Worm (Caenorhabditis elegans) whole organism, L4 larva: ENCODE data around the gene sre-20.

Experiments
- D1046.2 ChIP-seq: fragments of 200-800 bp; sonication (Bioruptor generic); IDR thresholded peaks from 2 replicates; pipeline ENCODE4 v1.3.6; 2022; ENCODE audit warnings: missing genetic modification characterization, missing compliant biosample characterization
- T26A8.4 ChIP-seq: fragments of 200-800 bp; sonication (Bioruptor generic); IDR thresholded peaks from 2 replicates; pipeline ENCODE4 v1.3.6; 2022; ENCODE audit warnings: missing genetic modification characterization, missing compliant biosample characterization
- Y75B8A.6 ChIP-seq: fragments of 200-800 bp; sonication (Bioruptor generic); IDR thresholded peaks from 2 replicates; pipeline ENCODE4 v1.3.6; 2022; ENCODE audit warnings: missing genetic modification reagents, missing genetic modification characterization, missing compliant biosample characterization
- ZK546.5 ChIP-seq, 2 experiments: sonication (generic microtip); optimal IDR thresholded peaks; 2 replicates each; lab custom pipeline; 2017; ENCODE audit warnings: missing biosample characterization in 2 of 2, missing genetic modification characterization in 2 of 2
- ama-1 ChIP-seq: fragments of 150-350 bp; optimal IDR thresholded peaks from 2 replicates; lab custom pipeline; 2014; ENCODE audit warnings: inconsistent platforms, mixed read lengths
- attf-4 ChIP-seq: sonication (generic microtip); optimal IDR thresholded peaks from 3 replicates; lab custom pipeline; 2017; ENCODE audit warnings: missing biosample characterization, missing genetic modification characterization
- ceh-20 ChIP-seq: fragments of 200-800 bp; sonication (Bioruptor generic); IDR thresholded peaks from 2 replicates; pipeline ENCODE4 v1.3.6; 2022; ENCODE audit warnings: missing genetic modification reagents, missing genetic modification characterization, missing compliant biosample characterization
- ceh-32 ChIP-seq: sonication (generic microtip); optimal IDR thresholded peaks from 2 replicates; lab custom pipeline; 2016; ENCODE audit warnings: mild to moderate bottlenecking, missing genetic modification characterization, missing compliant biosample characterization; ENCODE audit not compliant: poor library complexity
- ces-1 ChIP-seq: fragments of 150-350 bp; sonication (generic microtip); optimal IDR thresholded peaks from 4 replicates; lab custom pipeline; 2014; ENCODE audit warnings: missing biosample characterization, missing genetic modification reagents, missing genetic modification characterization
- daf-8 ChIP-seq: fragments of 200-800 bp; sonication (Bioruptor generic); IDR thresholded peaks from 2 replicates; pipeline ENCODE4 v1.3.6; 2022; ENCODE audit warnings: missing genetic modification characterization, missing compliant biosample characterization
- dmd-8 ChIP-seq: fragments of 200-800 bp; sonication (Bioruptor generic); IDR thresholded peaks from 2 replicates; pipeline ENCODE4 v1.3.6; 2022; ENCODE audit warnings: missing genetic modification characterization, missing compliant biosample characterization
- dmd-9 ChIP-seq: fragments of 200-800 bp; sonication (Bioruptor generic); IDR thresholded peaks from 2 replicates; pipeline ENCODE4 v1.3.6; 2022; ENCODE audit warnings: missing genetic modification reagents, missing genetic modification characterization, missing compliant biosample characterization
- dve-1 ChIP-seq: sonication (generic microtip); optimal IDR thresholded peaks from 2 replicates; lab custom pipeline; 2017; ENCODE audit warnings: antibody characterized with exemption, mild to moderate bottlenecking, missing genetic modification characterization, missing compliant biosample characterization; ENCODE audit not compliant: insufficient read depth
- egl-43 ChIP-seq: fragments of 200-800 bp; sonication (Bioruptor generic); IDR thresholded peaks from 2 replicates; pipeline ENCODE4 v1.3.6; 2022; ENCODE audit warnings: missing genetic modification reagents, missing genetic modification characterization, missing compliant biosample characterization
- fos-1 ChIP-seq: fragments of 150-350 bp; optimal IDR thresholded peaks from 2 replicates; lab custom pipeline; 2014; ENCODE audit warnings: missing biosample characterization, missing genetic modification characterization
- hmg-1.1 ChIP-seq: fragments of 200-800 bp; sonication (Bioruptor generic); IDR thresholded peaks from 2 replicates; pipeline ENCODE4 v1.3.6; 2022; ENCODE audit warnings: missing genetic modification reagents, missing genetic modification characterization, missing compliant biosample characterization
- lin-13 ChIP-seq: fragments of 150-350 bp; optimal IDR thresholded peaks from 2 replicates; lab custom pipeline; 2014; ENCODE audit warnings: missing biosample characterization, missing genetic modification reagents, missing genetic modification characterization
- lin-15B ChIP-seq: fragments of 150-350 bp; sonication (generic microtip); optimal IDR thresholded peaks from 3 replicates; lab custom pipeline; 2014; ENCODE audit warnings: missing biosample characterization, missing genetic modification characterization
- lin-29 ChIP-seq: fragments of 200-800 bp; sonication (Bioruptor generic); IDR thresholded peaks from 2 replicates; pipeline ENCODE4 v1.3.6; 2022; ENCODE audit warnings: missing genetic modification reagents, missing genetic modification characterization, missing compliant biosample characterization
- lin-39 ChIP-seq: fragments of 150-350 bp; optimal IDR thresholded peaks from 2 replicates; lab custom pipeline; 2014; ENCODE audit warnings: missing biosample characterization, missing genetic modification reagents, missing genetic modification characterization
- lir-3 ChIP-seq: sonication (generic microtip); optimal IDR thresholded peaks from 2 replicates; lab custom pipeline; 2016; ENCODE audit warnings: mild to moderate bottlenecking, missing genetic modification characterization, missing compliant biosample characterization
- madf-9 ChIP-seq: fragments of 200-800 bp; sonication (Bioruptor generic); conservative IDR thresholded peaks from 2 replicates; pipeline ENCODE4 v1.3.6; 2022; ENCODE audit warnings: missing genetic modification reagents, missing genetic modification characterization, missing compliant biosample characterization
- mdl-1 ChIP-seq, 2 experiments: fragments of 150-350 bp in 1 of 2; sonication (generic microtip) in 1 of 2; optimal IDR thresholded peaks; 2 replicates each; lab custom pipeline; 2014 to 2017; ENCODE audit warnings: missing biosample characterization in 2 of 2, missing genetic modification characterization in 2 of 2
- mxl-3 ChIP-seq: fragments of 200-800 bp; sonication (Bioruptor generic); optimal IDR thresholded peaks from 2 replicates; lab custom pipeline; 2018; ENCODE audit warnings: mild to moderate bottlenecking, missing genetic modification characterization, missing compliant biosample characterization
- nhr-10 ChIP-seq: fragments of 150-350 bp; optimal IDR thresholded peaks from 2 replicates; lab custom pipeline; 2014; ENCODE audit warnings: missing biosample characterization, missing genetic modification characterization
- nhr-111 ChIP-seq: fragments of 200-800 bp; sonication (Bioruptor generic); optimal IDR thresholded peaks from 2 replicates; lab custom pipeline; 2018; ENCODE audit warnings: mild to moderate bottlenecking, missing genetic modification characterization, missing compliant biosample characterization
- nhr-237 ChIP-seq: sonication (generic microtip); optimal IDR thresholded peaks from 2 replicates; lab custom pipeline; 2017; ENCODE audit warnings: missing biosample characterization, missing genetic modification characterization
- nhr-42 ChIP-seq: fragments of 200-800 bp; sonication (Bioruptor generic); IDR thresholded peaks from 2 replicates; pipeline ENCODE4 v1.3.6; 2022; ENCODE audit warnings: missing genetic modification characterization, missing compliant biosample characterization
- nhr-6 ChIP-seq: fragments of 150-350 bp; optimal IDR thresholded peaks from 2 replicates; lab custom pipeline; 2014; ENCODE audit warnings: missing biosample characterization, missing genetic modification characterization
- php-3 ChIP-seq: fragments of 200-800 bp; sonication (Bioruptor generic); IDR thresholded peaks from 2 replicates; pipeline ENCODE4 v1.3.6; 2022; ENCODE audit warnings: missing genetic modification reagents, missing genetic modification characterization, missing compliant biosample characterization
- saeg-2 ChIP-seq: fragments of 200-800 bp; sonication (Bioruptor generic); IDR thresholded peaks from 2 replicates; pipeline ENCODE4 v1.3.6; 2022; ENCODE audit warnings: missing genetic modification reagents, missing genetic modification characterization, missing compliant biosample characterization
- sdz-12 ChIP-seq: fragments of 200-800 bp; sonication (Bioruptor generic); optimal IDR thresholded peaks from 2 replicates; lab custom pipeline; 2018; ENCODE audit warnings: mild to moderate bottlenecking, missing genetic modification characterization, missing compliant biosample characterization
- set-16 ChIP-seq: fragments of 200-800 bp; sonication (Bioruptor generic); IDR thresholded peaks from 2 replicates; pipeline ENCODE4 v1.3.6; 2022; ENCODE audit warnings: missing genetic modification reagents, missing genetic modification characterization, missing compliant biosample characterization
- snpc-1.2 ChIP-seq: fragments of 200-800 bp; sonication (Bioruptor generic); IDR thresholded peaks from 2 replicates; pipeline ENCODE4 v1.3.6; 2022; ENCODE audit warnings: missing genetic modification reagents, missing genetic modification characterization, missing compliant biosample characterization
- snpc-4 ChIP-seq: fragments of 150-350 bp; optimal IDR thresholded peaks from 2 replicates; lab custom pipeline; 2014; ENCODE audit warnings: missing biosample characterization, missing genetic modification characterization
- tag-97 ChIP-seq: fragments of 200-800 bp; sonication (Bioruptor generic); IDR thresholded peaks from 2 replicates; pipeline ENCODE4 v1.3.6; 2022; ENCODE audit warnings: missing genetic modification characterization, missing compliant biosample characterization
- unc-130 ChIP-seq: sonication (generic microtip); optimal IDR thresholded peaks from 2 replicates; lab custom pipeline; 2016; ENCODE audit warnings: missing genetic modification reagents, missing genetic modification characterization, missing compliant biosample characterization
- unc-39 ChIP-seq: sonication (generic microtip); optimal IDR thresholded peaks from 2 replicates; lab custom pipeline; 2017; ENCODE audit warnings: missing biosample characterization, missing genetic modification characterization
- unc-62 ChIP-seq, 3 experiments: fragments of 150-350 bp in 1 of 3; sonication (generic microtip); optimal IDR thresholded peaks in 2 of 3; peaks in 1 of 3; 1 replicate in 1 of 3; 2 replicates in 2 of 3; lab custom pipeline; 2014 to 2017; ENCODE audit warnings: missing biosample characterization in 3 of 3, missing genetic modification characterization in 3 of 3, missing genetic modification reagents in 3 of 3, missing genotype in 1 of 3
- zfp-3 ChIP-seq: fragments of 200-800 bp; sonication (Bioruptor generic); conservative IDR thresholded peaks from 2 replicates; pipeline ENCODE4 v1.3.6; 2022; ENCODE audit warnings: missing genetic modification reagents, missing genetic modification characterization, missing compliant biosample characterization
- zip-11 ChIP-seq: fragments of 200-800 bp; sonication (Bioruptor generic); IDR thresholded peaks from 2 replicates; pipeline ENCODE4 v1.3.6; 2022; ENCODE audit warnings: missing genetic modification characterization, missing compliant biosample characterization
- zip-2 ChIP-seq: fragments of 150-350 bp; optimal IDR thresholded peaks from 2 replicates; lab custom pipeline; 2014; ENCODE audit warnings: missing biosample characterization, missing genetic modification characterization
- ztf-11 ChIP-seq: fragments of 150-350 bp; optimal IDR thresholded peaks from 2 replicates; lab custom pipeline; 2014; ENCODE audit warnings: missing biosample characterization, missing genetic modification characterization
- ztf-7 ChIP-seq: fragments of 150-350 bp; optimal IDR thresholded peaks from 2 replicates; lab custom pipeline; 2014; ENCODE audit warnings: missing biosample characterization, missing genetic modification characterization

sre-20 gene

DNA sequence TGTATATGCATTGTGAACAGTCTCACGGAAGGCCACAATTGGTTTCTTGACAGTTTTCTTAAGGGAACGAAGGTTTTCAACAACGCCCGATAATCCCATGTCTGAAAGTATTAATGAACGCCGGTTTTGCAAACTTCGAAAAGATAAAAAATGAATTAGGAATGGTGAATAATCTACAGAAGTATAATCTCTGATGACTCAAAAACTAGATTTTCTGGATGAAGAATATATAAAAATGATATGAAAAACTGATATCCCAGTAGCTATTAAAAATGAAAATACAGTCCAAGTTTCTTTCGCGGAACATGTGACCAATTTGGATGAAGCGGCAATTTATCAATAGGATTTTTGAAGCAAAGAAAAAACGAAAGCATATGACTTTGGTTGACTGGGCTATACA is 29.3 kb upstream of the sre-20 start, which contains the start of gene ZC443.3:
Gene ZC443.3, minus strand, starts transcription at position 101 of the 400 bp plus-strand sequence.
- no peak for TF ChIP-seq mxl-3 (GFP tag; lab: Kevin White, UChicago)
- TF ChIP-seq zip-2 (tag; lab: Kevin White, UChicago) = no peak
- no peak for TF ChIP-seq unc-62 (GFP tag; optimal IDR thresholded peaks at IDR 0.05 in 1 of 2; lab: Kevin White, UChicago)
- no peak for TF ChIP-seq unc-62 (tag; optimal IDR thresholded peaks at IDR 0.05; lab: Kevin White, UChicago)
- TF ChIP-seq set-16 (GFP tag; lab: Robert Waterston, UW) = no peak
- no peak for TF ChIP-seq unc-39
- TF ChIP-seq snpc-1.2 (GFP tag; lab: Robert Waterston, UW) = no peak
- no peak for TF ChIP-seq lin-39 (tag; lab: Kevin White, UChicago)
- TF ChIP-seq D1046.2 (GFP tag; lab: Robert Waterston, UW) = no peak
- TF ChIP-seq T26A8.4 (GFP tag; lab: Robert Waterston, UW) = no peak
- no peak for TF ChIP-seq fos-1
- no peak for TF ChIP-seq lir-3 (tag; lab: Kevin White, UChicago)
- no peak for TF ChIP-seq lin-15B (tag; lab: Kevin White, UChicago)
- no peak for TF ChIP-seq tag-97 (GFP tag; lab: Robert Waterston, UW)
- no peak for TF ChIP-seq attf-4 (tag; lab: Kevin White, UChicago)

DNA sequence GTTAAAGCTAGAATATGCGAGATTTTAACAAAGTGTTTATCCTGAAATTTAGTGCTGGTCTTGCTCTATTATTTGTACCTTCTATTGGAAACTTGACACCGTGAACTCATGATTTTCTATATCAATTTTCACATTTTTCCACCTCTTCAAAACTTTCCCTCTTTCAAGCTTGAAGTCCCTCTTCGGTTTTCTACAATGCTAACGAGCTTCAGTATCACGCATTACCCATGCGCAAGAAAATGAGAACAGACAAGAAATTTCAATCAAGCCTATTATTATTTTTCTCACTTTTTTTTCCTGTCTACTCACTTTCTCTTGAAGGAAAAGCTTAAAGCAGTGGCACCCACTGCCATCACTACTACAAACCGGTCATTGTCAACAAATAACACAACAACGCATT is 27.0 kb upstream of the sre-20 start:
- TF ChIP-seq ama-1 (lab: Kevin White, UChicago) (peak; percentile 13), dmd-8 (GFP tag; lab: Robert Waterston, UW) (no peak), snpc-4 (no peak), ZK546.5 (tag; optimal IDR thresholded peaks at IDR 0.05; lab: Kevin White, UChicago) (no peak), zfp-3 (peak; percentile 6; the same call in 1 of the 2 replicates), nhr-237 (tag; lab: Kevin White, UChicago) (no peak), hmg-1.1 (GFP tag; lab: Robert Waterston, UW) (0 out of 2 replicates have a peak, but pooled peaks have one; percentile 15), T26A8.4 (GFP tag; lab: Robert Waterston, UW) (peak; percentile 40)
- TF ChIP-seq, all 104 proteins: peak for 4

ce11 chrV:12811126-12811525 is 26.4 kb upstream of the sre-20 start, which contains the start of gene ZC443.2:
Gene ZC443.2, minus strand, starts transcription at chrV:12811192.
- TF ChIP-seq daf-8 (GFP tag; lab: Robert Waterston, UW) (no peak), unc-62 (GFP tag; optimal IDR thresholded peaks at IDR 0.05 in 1 of 2; lab: Kevin White, UChicago) (peak in 1 of 2 experiments; percentile 1), unc-62 (tag; optimal IDR thresholded peaks at IDR 0.05; lab: Kevin White, UChicago) (no peak), lin-29 (GFP tag; lab: Robert Waterston, UW) (no peak)

DNA sequence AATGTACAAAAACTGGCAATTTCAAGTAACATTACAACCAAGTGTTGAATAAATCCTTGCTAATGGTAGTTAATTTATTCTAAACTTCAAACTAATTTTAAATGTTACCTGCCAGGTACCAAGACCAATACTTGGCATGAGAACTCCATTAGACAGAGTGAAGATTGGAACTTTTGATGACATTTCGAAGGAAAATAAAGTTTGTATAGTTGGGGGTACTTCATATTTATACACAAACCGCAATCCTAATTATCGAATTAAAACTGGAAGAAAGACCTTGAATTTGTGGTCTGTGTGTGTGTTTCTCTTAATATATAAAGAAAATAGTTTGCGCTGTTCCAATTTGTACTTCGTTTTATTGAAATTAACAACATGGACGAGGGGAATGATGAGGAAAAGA is 25.1 kb upstream of the sre-20 start, which contains the start of gene ZC443.1:
Gene ZC443.1, minus strand, starts transcription at position 205 of the 400 bp plus-strand sequence.
- no peak for TF ChIP-seq ztf-7 (tag; lab: Kevin White, UChicago)
- TF ChIP-seq egl-43 = no peak
- TF ChIP-seq dve-1 (tag; lab: Kevin White, UChicago) = no peak
- no peak for TF ChIP-seq saeg-2 (GFP tag; lab: Robert Waterston, UW)
- no peak for TF ChIP-seq zip-2 (tag; lab: Kevin White, UChicago)
- no peak for TF ChIP-seq zip-11
- TF ChIP-seq nhr-111 = no peak
- no peak for TF ChIP-seq nhr-6
- TF ChIP-seq ztf-11 (tag; lab: Kevin White, UChicago) = no peak
- no peak for TF ChIP-seq ceh-32 (tag; lab: Kevin White, UChicago)
- no peak for TF ChIP-seq ces-1 (GFP tag; lab: Kevin White, UChicago)
- no peak for TF ChIP-seq ZK546.5 (tag; optimal IDR thresholded peaks at IDR 0.05; lab: Kevin White, UChicago)

ce11 chrV:12806190-12806589 is 21.4 kb upstream of the sre-20 start, which contains the start of gene ZC443.7:
Gene ZC443.7, plus strand, starts transcription at chrV:12806490.
- no peak for TF ChIP-seq unc-62 (GFP tag; optimal IDR thresholded peaks at IDR 0.05 in 1 of 2; lab: Kevin White, UChicago)
- no peak for TF ChIP-seq unc-62 (tag; optimal IDR thresholded peaks at IDR 0.05; lab: Kevin White, UChicago)
- no peak for TF ChIP-seq daf-8 (GFP tag; lab: Robert Waterston, UW)
- TF ChIP-seq sdz-12 (GFP tag; lab: Kevin White, UChicago) = no peak
- TF ChIP-seq zip-2 (tag; lab: Kevin White, UChicago) = no peak
- no peak for TF ChIP-seq ceh-20
- TF ChIP-seq lin-13 = no peak
- no peak for TF ChIP-seq php-3 (GFP tag; lab: Robert Waterston, UW)
- no peak for TF ChIP-seq dve-1 (tag; lab: Kevin White, UChicago)
- no peak for TF ChIP-seq madf-9 (GFP tag; lab: Robert Waterston, UW)
- no peak for TF ChIP-seq Y75B8A.6 (GFP tag; lab: Robert Waterston, UW)
- no peak for TF ChIP-seq lin-39 (tag; lab: Kevin White, UChicago)
- no peak for TF ChIP-seq nhr-10 (tag; lab: Kevin White, UChicago)
- no peak for TF ChIP-seq mdl-1 (tag; optimal IDR thresholded peaks at IDR 0.05; lab: Kevin White, UChicago)
- no peak for TF ChIP-seq unc-130 (GFP tag; lab: Kevin White, UChicago)
- TF ChIP-seq nhr-42 = no peak
- TF ChIP-seq dmd-9 = no peak
